Fruit fly (Drosophila melanogaster): ENCODE data around the gene pst.
A peak's percentile ranks its signal among the peaks of the same experiment; 100 is the strongest.

Gene pst

dm6 chr3L:7359827-7360323 is at the start of gene pst:
TSS of gene pst (minus strand) at chr3L:7360263.
- TF ChIP-seq CTCF (optimal IDR thresholded peaks at IDR 0.05) = no peak
- no peak for TF ChIP-seq CG8478 (optimal IDR thresholded peaks at IDR 0.05)

- TF ChIP-seq CTCF (optimal IDR thresholded peaks at IDR 0.05) (no peak), CG8478 (optimal IDR thresholded peaks at IDR 0.05) (no peak)
Measured at dm6 chr3L:7404081-7404480, 44.0 kb upstream of the pst start, which contains the start of gene CG8560. TSS of gene CG8560 (minus strand) at chr3L:7404181.

dm6 chr3L:7401972-7402371 is 41.9 kb upstream of the pst start:
- TF ChIP-seq CTCF (optimal IDR thresholded peaks at IDR 0.05) = no peak
- TF ChIP-seq CG8478 (optimal IDR thresholded peaks at IDR 0.05) = no peak

- no peak for TF ChIP-seq CG8478 (optimal IDR thresholded peaks at IDR 0.05)
- TF ChIP-seq CTCF (optimal IDR thresholded peaks at IDR 0.05) = no peak
Measured at dm6 chr3L:7399770-7400169, 39.7 kb upstream of the pst start, which contains the start of gene CG18417. TSS of gene CG18417 (plus strand) at chr3L:7400070.

- TF ChIP-seq CG8478 (optimal IDR thresholded peaks at IDR 0.05) (no peak), CTCF (optimal IDR thresholded peaks at IDR 0.05) (no peak)
Measured at dm6 chr3L:7397979-7398378, 37.9 kb upstream of the pst start, which contains the start of gene CG8562. TSS of gene CG8562 (plus strand) at chr3L:7398285.

- TF ChIP-seq CTCF (optimal IDR thresholded peaks at IDR 0.05) = no peak
- no peak for TF ChIP-seq CG8478 (optimal IDR thresholded peaks at IDR 0.05)
Measured at dm6 chr3L:7396055-7396454, 36.0 kb upstream of the pst start, which contains the start of gene CG32379. TSS of gene CG32379 (plus strand) at chr3L:7396355.

dm6 chr3L:7390442-7390841 is 30.4 kb upstream of the pst start, which contains the start of gene CG8563:
TSS of gene CG8563 (plus strand) at chr3L:7390742.
- TF ChIP-seq CTCF (optimal IDR thresholded peaks at IDR 0.05) = no peak
- TF ChIP-seq CG8478 (optimal IDR thresholded peaks at IDR 0.05) = no peak

- TF ChIP-seq CG8478 (optimal IDR thresholded peaks at IDR 0.05) = no peak
- TF ChIP-seq CTCF (optimal IDR thresholded peaks at IDR 0.05) = no peak
Measured at dm6 chr3L:7390004-7390403, 29.9 kb upstream of the pst start.

- no peak for TF ChIP-seq CTCF (optimal IDR thresholded peaks at IDR 0.05)
- no peak for TF ChIP-seq CG8478 (optimal IDR thresholded peaks at IDR 0.05)
Measured at dm6 chr3L:7387814-7388213, 27.8 kb upstream of the pst start, which contains the start of gene CG8564. TSS of gene CG8564 (minus strand) at chr3L:7387914.

dm6 chr3L:7381359-7381976 is 21.4 kb upstream of the pst start, which contains the start of the genes SMSr and smid:
TSS of gene SMSr (minus strand) at chr3L:7381474.
TSS of gene smid (plus strand) at chr3L:7381614.
- no peak for TF ChIP-seq CG8478 (optimal IDR thresholded peaks at IDR 0.05)

dm6 chr3L:7380395-7380794 is 20.3 kb upstream of the pst start:
- TF ChIP-seq CG8478 (optimal IDR thresholded peaks at IDR 0.05) (no peak), CTCF (optimal IDR thresholded peaks at IDR 0.05) (no peak)

dm6 chr3L:7376830-7377229 is 16.8 kb upstream of the pst start:
- TF ChIP-seq CTCF (optimal IDR thresholded peaks at IDR 0.05) = no peak
- TF ChIP-seq CG8478 (optimal IDR thresholded peaks at IDR 0.05) = no peak

dm6 chr3L:7376151-7376550 is 16.1 kb upstream of the pst start:
- TF ChIP-seq CTCF (optimal IDR thresholded peaks at IDR 0.05) (no peak), CG8478 (optimal IDR thresholded peaks at IDR 0.05) (no peak)

dm6 chr3L:7371290-7371689 is 11.2 kb upstream of the pst start:
- TF ChIP-seq CG8478 (optimal IDR thresholded peaks at IDR 0.05) (no peak), CTCF (optimal IDR thresholded peaks at IDR 0.05) (peak in 1 of 2 experiments; percentile 13)

dm6 chr3L:7370231-7370882 is 10.3 kb upstream of the pst start:
- TF ChIP-seq CTCF (optimal IDR thresholded peaks at IDR 0.05) (no peak), CG8478 (optimal IDR thresholded peaks at IDR 0.05) (no peak)

- TF ChIP-seq CG8478 (optimal IDR thresholded peaks at IDR 0.05) (no peak), CTCF (optimal IDR thresholded peaks at IDR 0.05) (no peak)
Measured at dm6 chr3L:7369543-7369942, 9.5 kb upstream of the pst start, which contains the start of gene akirin. TSS of gene akirin (plus strand) at chr3L:7369843.

All from S2 (cell line).